Worm (Caenorhabditis elegans) whole organism, L4 larva: ENCODE data around the gene faah-2.

Experiments used
- F26F4.8 ChIP-seq: fragments of 200-800 bp; sonication (Bioruptor generic); conservative IDR thresholded peaks from 2 replicates; pipeline ENCODE4 v1.3.6; 2022; ENCODE audit warnings: missing genetic modification characterization, missing compliant biosample characterization
- R02D3.7 ChIP-seq: fragments of 150-350 bp; sonication (generic microtip); optimal IDR thresholded peaks from 3 replicates; lab custom pipeline; 2014; ENCODE audit warnings: missing biosample characterization, missing genetic modification characterization
- T26A8.4 ChIP-seq: fragments of 200-800 bp; sonication (Bioruptor generic); IDR thresholded peaks from 2 replicates; pipeline ENCODE4 v1.3.6; 2022; ENCODE audit warnings: missing genetic modification characterization, missing compliant biosample characterization
- aha-1 ChIP-seq: fragments of 150-350 bp; peaks from one replicate; lab custom pipeline; 2014; ENCODE audit warnings: missing biosample characterization, missing genetic modification characterization
- ces-1 ChIP-seq: fragments of 150-350 bp; sonication (generic microtip); optimal IDR thresholded peaks from 4 replicates; lab custom pipeline; 2014; ENCODE audit warnings: missing biosample characterization, missing genetic modification reagents, missing genetic modification characterization
- ctbp-1 ChIP-seq: fragments of 200-800 bp; sonication (Bioruptor generic); IDR thresholded peaks from 2 replicates; pipeline ENCODE4 v1.3.6; 2022; ENCODE audit warnings: missing genetic modification reagents, missing genetic modification characterization, missing compliant biosample characterization
- daf-12 ChIP-seq: fragments of 150-350 bp; optimal IDR thresholded peaks from 2 replicates; lab custom pipeline; 2014; ENCODE audit warnings: missing biosample characterization, missing genetic modification reagents, missing genetic modification characterization
- daf-16 ChIP-seq, 3 experiments: sonication (generic microtip); optimal IDR thresholded peaks; 2 replicates each; lab custom pipeline; 2016 to 2017; ENCODE audit warnings: missing genetic modification characterization in 3 of 3, missing genetic modification reagents in 3 of 3, mild to moderate bottlenecking in 2 of 3, missing compliant biosample characterization in 2 of 3, missing biosample characterization in 1 of 3, moderate library complexity in 1 of 3
- daf-19 ChIP-seq: fragments of 200-800 bp; sonication (Bioruptor generic); conservative IDR thresholded peaks from 2 replicates; pipeline ENCODE4 v1.3.6; 2022; ENCODE audit warnings: missing genetic modification characterization, missing compliant biosample characterization
- dmd-6 ChIP-seq: fragments of 200-800 bp; sonication (Bioruptor generic); IDR thresholded peaks from 2 replicates; pipeline ENCODE4 v1.3.6; 2022; ENCODE audit warnings: missing genetic modification reagents, missing genetic modification characterization, missing compliant biosample characterization
- dve-1 ChIP-seq: sonication (generic microtip); optimal IDR thresholded peaks from 2 replicates; lab custom pipeline; 2017; ENCODE audit warnings: antibody characterized with exemption, mild to moderate bottlenecking, missing genetic modification characterization, missing compliant biosample characterization; ENCODE audit not compliant: insufficient read depth
- hlh-11 ChIP-seq: fragments of 200-800 bp; sonication (Bioruptor generic); optimal IDR thresholded peaks from 2 replicates; lab custom pipeline; 2018; ENCODE audit warnings: mild to moderate bottlenecking, missing genetic modification characterization, missing compliant biosample characterization
- lin-13 ChIP-seq: fragments of 150-350 bp; optimal IDR thresholded peaks from 2 replicates; lab custom pipeline; 2014; ENCODE audit warnings: missing biosample characterization, missing genetic modification reagents, missing genetic modification characterization
- lin-38 ChIP-seq: fragments of 200-800 bp; sonication (Bioruptor generic); IDR thresholded peaks from 2 replicates; pipeline ENCODE4 v1.3.6; 2022; ENCODE audit warnings: missing genetic modification reagents, missing genetic modification characterization, missing compliant biosample characterization
- mdl-1 ChIP-seq, 2 experiments: fragments of 150-350 bp in 1 of 2; sonication (generic microtip) in 1 of 2; optimal IDR thresholded peaks; 2 replicates each; lab custom pipeline; 2014 to 2017; ENCODE audit warnings: missing biosample characterization in 2 of 2, missing genetic modification characterization in 2 of 2
- mxl-2 ChIP-seq: fragments of 200-800 bp; sonication (Bioruptor generic); conservative IDR thresholded peaks from 2 replicates; pipeline ENCODE4 v1.3.6; 2022; ENCODE audit warnings: missing genetic modification reagents, missing genetic modification characterization, missing compliant biosample characterization
- mxl-3 ChIP-seq: fragments of 200-800 bp; sonication (Bioruptor generic); optimal IDR thresholded peaks from 2 replicates; lab custom pipeline; 2018; ENCODE audit warnings: mild to moderate bottlenecking, missing genetic modification characterization, missing compliant biosample characterization
- nhr-10 ChIP-seq: fragments of 150-350 bp; optimal IDR thresholded peaks from 2 replicates; lab custom pipeline; 2014; ENCODE audit warnings: missing biosample characterization, missing genetic modification characterization
- nhr-25 ChIP-seq: sonication (generic microtip); optimal IDR thresholded peaks from 2 replicates; lab custom pipeline; 2017; ENCODE audit warnings: missing genetic modification characterization, mild to moderate bottlenecking, missing compliant biosample characterization, antibody characterized with exemption, moderate library complexity, borderline replicate concordance; ENCODE audit not compliant: insufficient read depth
- nhr-28 ChIP-seq: fragments of 150-350 bp; optimal IDR thresholded peaks from 2 replicates; lab custom pipeline; 2014; ENCODE audit warnings: missing biosample characterization, missing genetic modification characterization
- nhr-42 ChIP-seq: fragments of 200-800 bp; sonication (Bioruptor generic); IDR thresholded peaks from 2 replicates; pipeline ENCODE4 v1.3.6; 2022; ENCODE audit warnings: missing genetic modification characterization, missing compliant biosample characterization
- nhr-77 ChIP-seq: fragments of 150-350 bp; optimal IDR thresholded peaks from 2 replicates; lab custom pipeline; 2014; ENCODE audit warnings: missing biosample characterization, missing genetic modification characterization
- php-3 ChIP-seq: fragments of 200-800 bp; sonication (Bioruptor generic); IDR thresholded peaks from 2 replicates; pipeline ENCODE4 v1.3.6; 2022; ENCODE audit warnings: missing genetic modification reagents, missing genetic modification characterization, missing compliant biosample characterization
- pqm-1 ChIP-seq: sonication (generic microtip); optimal IDR thresholded peaks from 2 replicates; lab custom pipeline; 2017; ENCODE audit warnings: missing biosample characterization, missing genetic modification characterization
- rbr-2 ChIP-seq: sonication (generic microtip); optimal IDR thresholded peaks from 2 replicates; lab custom pipeline; 2016; ENCODE audit warnings: missing genotype, missing genetic modification characterization, missing compliant biosample characterization
- unc-39 ChIP-seq: sonication (generic microtip); optimal IDR thresholded peaks from 2 replicates; lab custom pipeline; 2017; ENCODE audit warnings: missing biosample characterization, missing genetic modification characterization
- unc-62 ChIP-seq, 3 experiments: fragments of 150-350 bp in 1 of 3; sonication (generic microtip); optimal IDR thresholded peaks in 2 of 3; peaks in 1 of 3; 1 replicate in 1 of 3; 2 replicates in 2 of 3; lab custom pipeline; 2014 to 2017; ENCODE audit warnings: missing biosample characterization in 3 of 3, missing genetic modification characterization in 3 of 3, missing genetic modification reagents in 3 of 3, missing genotype in 1 of 3
- zfp-2 ChIP-seq: sonication (generic microtip); optimal IDR thresholded peaks from 2 replicates; lab custom pipeline; 2016; ENCODE audit warnings: mild to moderate bottlenecking, missing genetic modification characterization, missing compliant biosample characterization

Gene faah-2

ce11 chrIV:8161774-8162173 lies 9.5 kb downstream of the faah-2 start:
- TF ChIP-seq hlh-11 (tag; lab: Kevin White, UChicago) (peak; percentile 22), mxl-2 (GFP tag; lab: Robert Waterston, UW) (no peak), nhr-25 (tag; lab: Kevin White, UChicago) (no peak), php-3 (GFP tag; lab: Robert Waterston, UW) (peak; percentile 92), dmd-6 (GFP tag; lab: Robert Waterston, UW) (peak; percentile 48), pqm-1 (tag; lab: Kevin White, UChicago) (peak; percentile 14), daf-16 (GFP tag; optimal IDR thresholded peaks at IDR 0.05; lab: Kevin White, UChicago) (no peak), daf-16 (tag; optimal IDR thresholded peaks at IDR 0.05; lab: Kevin White, UChicago) (peak; percentile 29), nhr-28 (tag; lab: Kevin White, UChicago) (peak; percentile 27)

- TF ChIP-seq dve-1 (tag; lab: Kevin White, UChicago) (peak; percentile 55), nhr-77 (tag; lab: Kevin White, UChicago) (peak; percentile 15), hlh-11 (tag; lab: Kevin White, UChicago) (peak; percentile 70), dmd-6 (GFP tag; lab: Robert Waterston, UW) (peak; percentile 67), nhr-10 (tag; lab: Kevin White, UChicago) (no peak), rbr-2 (tag; lab: Kevin White, UChicago) (no peak), nhr-28 (tag; lab: Kevin White, UChicago) (peak; percentile 58), daf-16 (GFP tag; optimal IDR thresholded peaks at IDR 0.05; lab: Kevin White, UChicago) (no peak), daf-16 (tag; optimal IDR thresholded peaks at IDR 0.05; lab: Kevin White, UChicago) (peak; percentile 66), pqm-1 (tag; lab: Kevin White, UChicago) (peak; percentile 90), ces-1 (GFP tag; lab: Kevin White, UChicago) (no peak)
Observed at ce11 chrIV:8163687-8164086, 11.4 kb downstream of the faah-2 start, which contains the start of gene clec-51. Gene clec-51 (minus strand): TSS chrIV:8163800.

- TF ChIP-seq zfp-2 (tag; lab: Kevin White, UChicago) (no peak), unc-62 (GFP tag; optimal IDR thresholded peaks at IDR 0.05 in 1 of 2; lab: Kevin White, UChicago) (peak in 1 of 2 experiments; percentile 94), unc-62 (tag; optimal IDR thresholded peaks at IDR 0.05; lab: Kevin White, UChicago) (no peak)
Observed at ce11 chrIV:8164515-8164914, 12.3 kb downstream of the faah-2 start.

ce11 chrIV:8165950-8166349 lies 13.7 kb downstream of the faah-2 start, which contains the start of gene B0218.7:
Gene B0218.7 (minus strand): TSS chrIV:8166050.
- TF ChIP-seq php-3 (GFP tag; lab: Robert Waterston, UW) (no peak), nhr-42 (GFP tag; lab: Robert Waterston, UW) (no peak), mxl-3 (GFP tag; lab: Kevin White, UChicago) (no peak), rbr-2 (tag; lab: Kevin White, UChicago) (no peak), R02D3.7 (tag; lab: Kevin White, UChicago) (no peak), lin-38 (GFP tag; lab: Robert Waterston, UW) (no peak), T26A8.4 (GFP tag; lab: Robert Waterston, UW) (no peak), daf-19 (no peak), ctbp-1 (no peak), aha-1 (tag; lab: Kevin White, UChicago) (no peak), lin-13 (GFP tag; lab: Kevin White, UChicago) (no peak), daf-12 (tag; lab: Kevin White, UChicago) (no peak), mdl-1 (tag; optimal IDR thresholded peaks at IDR 0.05; lab: Kevin White, UChicago) (no peak), F26F4.8 (no peak)

- no peak for TF ChIP-seq nhr-42 (GFP tag; lab: Robert Waterston, UW)
- no peak for TF ChIP-seq unc-39 (tag; lab: Kevin White, UChicago)
- peak; percentile 2 for TF ChIP-seq nhr-28 (tag; lab: Kevin White, UChicago)
- peak; percentile 33 for TF ChIP-seq pqm-1 (tag; lab: Kevin White, UChicago)
- peak; percentile 9 for TF ChIP-seq dve-1 (tag; lab: Kevin White, UChicago)
Observed at ce11 chrIV:8168660-8169059, 16.4 kb downstream of the faah-2 start, which contains the start of gene clec-52. Gene clec-52 (minus strand): TSS chrIV:8168760.
